Worm (Caenorhabditis elegans): ENCODE measurements around the gene T06F4.1.

T06F4.1 gene

ce11 chrX:4115026-4115425 lies 35.9 kb upstream of the T06F4.1 start, which contains the start of gene F09F9.1:
TSS of gene F09F9.1 (plus strand) at chrX:4115326.
- TF ChIP-seq elt-1 (tag; optimal IDR thresholded peaks at IDR 0.05; ENCODE audit: borderline replicate concordance, insufficient read depth) (no peak), ham-2 (GFP tag; optimal IDR thresholded peaks at IDR 0.05) (no peak), mls-2 (tag; optimal IDR thresholded peaks at IDR 0.05) (no peak), drap-1 (GFP tag; optimal IDR thresholded peaks at IDR 0.05) (no peak), ceh-39 (tag; optimal IDR thresholded peaks at IDR 0.05) (no peak), snpc-4 (tag; optimal IDR thresholded peaks at IDR 0.05) (no peak), tbx-8 (GFP tag; optimal IDR thresholded peaks at IDR 0.05) (no peak), mep-1 (tag; optimal IDR thresholded peaks at IDR 0.05) (no peak), cnd-1 (tag; optimal IDR thresholded peaks at IDR 0.05) (no peak)

- no peak for TF ChIP-seq snpc-4 (tag; optimal IDR thresholded peaks at IDR 0.05)
- peak; percentile 12 for TF ChIP-seq elt-3 (tag; optimal IDR thresholded peaks at IDR 0.05)
Measured at ce11 chrX:4111416-4111815, 32.3 kb upstream of the T06F4.1 start, which contains the start of gene F09F9.2. TSS of gene F09F9.2 (minus strand) at chrX:4111440.

- TF ChIP-seq hlh-1 (tag; optimal IDR thresholded peaks at IDR 0.05) (peak; percentile 74), snpc-4 (tag; optimal IDR thresholded peaks at IDR 0.05) (no peak), unc-62 (GFP tag; optimal IDR thresholded peaks at IDR 0.05) (peak; percentile 81), bed-3 (GFP tag; optimal IDR thresholded peaks at IDR 0.05) (no peak), sem-2 (GFP tag; optimal IDR thresholded peaks at IDR 0.05) (no peak)
Measured at ce11 chrX:4109970-4110369, 30.8 kb upstream of the T06F4.1 start.

ce11 chrX:4106896-4107505 lies 27.8 kb upstream of the T06F4.1 start, which contains the start of gene R02E4.2:
TSS of gene R02E4.2 (plus strand) at chrX:4107455.
- TF ChIP-seq lsy-2 (tag; optimal IDR thresholded peaks at IDR 0.05) (no peak), hlh-1 (tag; optimal IDR thresholded peaks at IDR 0.05) (peak; percentile 59), unc-120 (tag; optimal IDR thresholded peaks at IDR 0.05; ENCODE audit: poor library complexity, severe bottlenecking) (peak; percentile 14)

ce11 chrX:4104435-4104834 lies 25.3 kb upstream of the T06F4.1 start, which contains the start of gene R02E4.1:
TSS of gene R02E4.1 (minus strand) at chrX:4104535.
- TF ChIP-seq lsy-2 (tag; optimal IDR thresholded peaks at IDR 0.05) = no peak
- TF ChIP-seq elt-1 (tag; optimal IDR thresholded peaks at IDR 0.05; ENCODE audit: borderline replicate concordance, insufficient read depth) = no peak
- TF ChIP-seq nhr-76 (tag; optimal IDR thresholded peaks at IDR 0.05) = no peak
- TF ChIP-seq nhr-2 (tag; optimal IDR thresholded peaks at IDR 0.05) = no peak
- no peak for TF ChIP-seq mep-1 (tag; optimal IDR thresholded peaks at IDR 0.05)
- no peak for TF ChIP-seq sptf-1 (tag; optimal IDR thresholded peaks at IDR 0.05)
- TF ChIP-seq ztf-11 (tag; optimal IDR thresholded peaks at IDR 0.05) = no peak
- TF ChIP-seq lin-13 (tag; optimal IDR thresholded peaks at IDR 0.05) = no peak
- no peak for TF ChIP-seq mab-5 (tag; optimal IDR thresholded peaks at IDR 0.05)
- TF ChIP-seq nhr-237 (tag; optimal IDR thresholded peaks at IDR 0.05) = no peak
- TF ChIP-seq unc-39 (tag; optimal IDR thresholded peaks at IDR 0.05) = no peak
- no peak for TF ChIP-seq zip-8 (tag; optimal IDR thresholded peaks at IDR 0.05)

- TF ChIP-seq snpc-4 (tag; optimal IDR thresholded peaks at IDR 0.05) (no peak), tbx-8 (GFP tag; optimal IDR thresholded peaks at IDR 0.05) (no peak), nhr-76 (tag; optimal IDR thresholded peaks at IDR 0.05) (no peak), lin-32 (GFP tag; optimal IDR thresholded peaks at IDR 0.05) (no peak), unc-120 (tag; optimal IDR thresholded peaks at IDR 0.05; ENCODE audit: poor library complexity, severe bottlenecking) (no peak), nhr-2 (tag; optimal IDR thresholded peaks at IDR 0.05) (no peak), mab-5 (tag; optimal IDR thresholded peaks at IDR 0.05) (no peak), sem-2 (GFP tag; optimal IDR thresholded peaks at IDR 0.05) (no peak), ceh-39 (tag; optimal IDR thresholded peaks at IDR 0.05) (no peak), mep-1 (tag; optimal IDR thresholded peaks at IDR 0.05) (no peak), nhr-237 (tag; optimal IDR thresholded peaks at IDR 0.05) (no peak), elt-3 (tag; optimal IDR thresholded peaks at IDR 0.05) (no peak), ces-1 (GFP tag; optimal IDR thresholded peaks at IDR 0.05) (no peak), cnd-1 (tag; optimal IDR thresholded peaks at IDR 0.05) (no peak)
Measured at ce11 chrX:4103071-4103470, 23.9 kb upstream of the T06F4.1 start.
